Fruit fly (Drosophila melanogaster) whole organism, embryonic: ENCODE measurements around the gene arm.
A peak's percentile ranks its signal among the peaks of the same experiment; 100 is the strongest.

Source experiments
- ATbp ChIP-seq: fragments of 200-800 bp; sonication (Bioruptor generic); optimal IDR thresholded peaks from 2 replicates; lab custom pipeline; 2017; ENCODE audit warnings: missing biosample characterization, mild to moderate bottlenecking, missing genetic modification characterization, missing genetic modification reagents
- Aef1 ChIP-seq: fragments of 200-800 bp; sonication (Bioruptor generic); IDR thresholded peaks from 3 replicates; pipeline ENCODE4 v1.3.6; 2022; ENCODE audit warnings: missing biosample characterization, missing genetic modification characterization
- Atf3 ChIP-seq: fragments of 200-800 bp; sonication (Bioruptor generic); optimal IDR thresholded peaks from 3 replicates; lab custom pipeline; 2016; ENCODE audit warnings: missing biosample characterization, missing genetic modification characterization
- B-H2 ChIP-seq: fragments of 200-800 bp; sonication (Bioruptor generic); optimal IDR thresholded peaks from 2 replicates; lab custom pipeline; 2018; ENCODE audit warnings: missing biosample characterization, mild to moderate bottlenecking, missing genetic modification characterization
- CG10321 ChIP-seq: fragments of 200-800 bp; sonication (Bioruptor generic); IDR thresholded peaks from 2 replicates; pipeline ENCODE4 v1.3.6; 2022; ENCODE audit warnings: missing biosample characterization, missing genetic modification characterization
- CG11695 ChIP-seq: fragments of 200-800 bp; sonication (Bioruptor generic); IDR thresholded peaks from 3 replicates; pipeline ENCODE4 v1.3.6; 2022; ENCODE audit warnings: missing biosample characterization, missing genetic modification characterization
- CG11723 ChIP-seq: fragments of 200-800 bp; sonication (Bioruptor generic); optimal IDR thresholded peaks from 2 replicates; lab custom pipeline; 2017; ENCODE audit warnings: missing biosample characterization, mild to moderate bottlenecking, missing genetic modification characterization
- CG12236 ChIP-seq: fragments of 200-800 bp; sonication (Bioruptor generic); optimal IDR thresholded peaks from 2 replicates; lab custom pipeline; 2016; ENCODE audit warnings: missing biosample characterization, missing genetic modification characterization
- CG13123 ChIP-seq: fragments of 200-800 bp; sonication (Bioruptor generic); optimal IDR thresholded peaks from 2 replicates; lab custom pipeline; 2016; ENCODE audit warnings: missing biosample characterization, missing genetic modification characterization
- CG15601 ChIP-seq: fragments of 200-800 bp; sonication (Bioruptor generic); optimal IDR thresholded peaks from 3 replicates; lab custom pipeline; 2019; ENCODE audit warnings: missing biosample characterization, mild to moderate bottlenecking, missing genetic modification characterization, moderate library complexity
- CG1602 ChIP-seq: fragments of 200-800 bp; sonication (Bioruptor generic); optimal IDR thresholded peaks from 3 replicates; lab custom pipeline; 2016; ENCODE audit warnings: missing biosample characterization, missing genetic modification characterization
- CG1647 ChIP-seq: fragments of 200-800 bp; sonication (Bioruptor generic); optimal IDR thresholded peaks from 3 replicates; lab custom pipeline; 2016; ENCODE audit warnings: missing biosample characterization, missing genetic modification characterization
- CG16863 ChIP-seq: fragments of 200-800 bp; sonication (Bioruptor generic); optimal IDR thresholded peaks from 3 replicates; lab custom pipeline; 2016; ENCODE audit warnings: missing biosample characterization, missing genetic modification characterization
- CG1832 ChIP-seq: fragments of 200-800 bp; sonication (Bioruptor generic); optimal IDR thresholded peaks from 2 replicates; lab custom pipeline; 2017; ENCODE audit warnings: missing biosample characterization, mild to moderate bottlenecking, missing genetic modification characterization, inconsistent platforms
- CG18599 ChIP-seq: fragments of 200-800 bp; sonication (Bioruptor generic); optimal IDR thresholded peaks from 3 replicates; lab custom pipeline; 2017; ENCODE audit warnings: missing biosample characterization, missing genetic modification characterization, mild to moderate bottlenecking, moderate library complexity, missing genetic modification reagents
- CG2712 ChIP-seq: fragments of 200-800 bp; optimal IDR thresholded peaks from 3 replicates; lab custom pipeline; 2019; ENCODE audit warnings: missing biosample characterization, mild to moderate bottlenecking, missing genetic modification characterization, moderate library complexity
- CG30403 ChIP-seq: fragments of 200-800 bp; sonication (Bioruptor generic); optimal IDR thresholded peaks from 3 replicates; lab custom pipeline; 2016; ENCODE audit warnings: missing biosample characterization, missing genetic modification characterization
- CG31388 ChIP-seq: fragments of 200-800 bp; sonication (Bioruptor generic); optimal IDR thresholded peaks from 2 replicates; lab custom pipeline; 2016; ENCODE audit warnings: missing biosample characterization, missing genetic modification characterization
- CG3281 ChIP-seq: fragments of 200-800 bp; sonication (Bioruptor generic); optimal IDR thresholded peaks from 3 replicates; lab custom pipeline; 2017; ENCODE audit warnings: missing biosample characterization, mild to moderate bottlenecking, missing genetic modification characterization
- CG4820 ChIP-seq: fragments of 200-800 bp; sonication (Bioruptor generic); optimal IDR thresholded peaks from 3 replicates; lab custom pipeline; 2016; ENCODE audit warnings: missing biosample characterization, missing genetic modification characterization
- CG4854 ChIP-seq: fragments of 200-800 bp; sonication (Bioruptor generic); optimal IDR thresholded peaks from 2 replicates; lab custom pipeline; 2016; ENCODE audit warnings: missing biosample characterization, missing genetic modification characterization, inconsistent platforms
- CG6791 ChIP-seq: fragments of 200-800 bp; sonication (Bioruptor generic); IDR thresholded peaks from 3 replicates; pipeline ENCODE4 v1.3.6; 2022; ENCODE audit warnings: missing biosample characterization, missing genetic modification characterization; ENCODE audit not compliant: partially characterized antibody
- CG7963 ChIP-seq: fragments of 200-800 bp; sonication (Bioruptor generic); IDR thresholded peaks from 3 replicates; pipeline ENCODE4 v1.3.6; 2022; ENCODE audit warnings: missing biosample characterization, missing genetic modification characterization; ENCODE audit not compliant: partially characterized antibody
- CG7987 ChIP-seq: fragments of 200-800 bp; sonication (Bioruptor generic); optimal IDR thresholded peaks from 2 replicates; lab custom pipeline; 2018; ENCODE audit warnings: missing biosample characterization, mild to moderate bottlenecking, missing genetic modification characterization, moderate library complexity
- CG8765 ChIP-seq: fragments of 200-800 bp; sonication (Bioruptor generic); IDR thresholded peaks from 2 replicates; pipeline ENCODE4 v1.3.6; 2022; ENCODE audit warnings: missing biosample characterization, missing genetic modification characterization
- CG9437 ChIP-seq: fragments of 200-800 bp; sonication (Bioruptor generic); optimal IDR thresholded peaks from 2 replicates; lab custom pipeline; 2018; ENCODE audit warnings: missing biosample characterization, mild to moderate bottlenecking, missing genetic modification characterization
- Drgx ChIP-seq: fragments of 200-800 bp; sonication (Bioruptor generic); IDR thresholded peaks from 2 replicates; pipeline ENCODE4 v1.3.6; 2022; ENCODE audit warnings: missing biosample characterization, missing genetic modification characterization
- Elba2 ChIP-seq: fragments of 200-800 bp; sonication (Bioruptor generic); optimal IDR thresholded peaks from 3 replicates; lab custom pipeline; 2016; ENCODE audit warnings: missing biosample characterization, missing genetic modification characterization
- Gsc ChIP-seq: fragments of 200-800 bp; sonication (Bioruptor generic); IDR thresholded peaks from 2 replicates; pipeline ENCODE4 v1.3.6; 2022; ENCODE audit warnings: missing biosample characterization, missing genetic modification characterization
- HHEX ChIP-seq: fragments of 200-800 bp; sonication (Bioruptor generic); optimal IDR thresholded peaks from 3 replicates; lab custom pipeline; 2017; ENCODE audit warnings: missing biosample characterization, mild to moderate bottlenecking, missing genetic modification characterization, missing genetic modification reagents
- MESR4 ChIP-seq: fragments of 200-800 bp; sonication (Bioruptor generic); optimal IDR thresholded peaks from 2 replicates; lab custom pipeline; 2018; ENCODE audit warnings: missing biosample characterization, mild to moderate bottlenecking, missing genetic modification characterization, moderate library complexity
- MTF-1 ChIP-seq: fragments of 200-800 bp; sonication (Bioruptor generic); optimal IDR thresholded peaks from 2 replicates; lab custom pipeline; 2018; ENCODE audit warnings: missing biosample characterization, mild to moderate bottlenecking, missing genetic modification characterization, borderline replicate concordance
- NFAT ChIP-seq: fragments of 200-800 bp; sonication (Bioruptor generic); IDR thresholded peaks from 2 replicates; pipeline ENCODE4 v1.3.6; 2022; ENCODE audit warnings: missing biosample characterization, missing genetic modification characterization
- Six4 ChIP-seq: fragments of 200-800 bp; sonication (Bioruptor generic); optimal IDR thresholded peaks from 2 replicates; lab custom pipeline; 2016; ENCODE audit warnings: missing biosample characterization, missing genetic modification characterization
- Xbp1 ChIP-seq: fragments of 200-800 bp; sonication (Bioruptor generic); optimal IDR thresholded peaks from 3 replicates; lab custom pipeline; 2016; ENCODE audit warnings: missing biosample characterization, mild to moderate bottlenecking, missing genetic modification characterization
- ase ChIP-seq: fragments of 200-800 bp; sonication (Bioruptor generic); IDR thresholded peaks from 3 replicates; pipeline ENCODE4 v1.3.6; 2022; ENCODE audit warnings: missing biosample characterization, missing genetic modification characterization
- bbx ChIP-seq: fragments of 200-800 bp; sonication (Bioruptor generic); IDR thresholded peaks from 2 replicates; pipeline ENCODE4 v1.3.6; 2022; ENCODE audit warnings: missing biosample characterization, missing genetic modification characterization; ENCODE audit not compliant: partially characterized antibody
- ems ChIP-seq: fragments of 200-800 bp; sonication (Bioruptor generic); optimal IDR thresholded peaks from 3 replicates; lab custom pipeline; 2016; ENCODE audit warnings: missing biosample characterization, missing genetic modification characterization
- gcm ChIP-seq: fragments of 200-800 bp; sonication (Bioruptor generic); optimal IDR thresholded peaks from 2 replicates; lab custom pipeline; 2019; ENCODE audit warnings: missing biosample characterization, mild to moderate bottlenecking, missing genetic modification characterization, moderate library complexity
- gsb ChIP-seq: fragments of 200-800 bp; sonication (Bioruptor generic); IDR thresholded peaks from 2 replicates; pipeline ENCODE4 v1.3.6; 2022; ENCODE audit warnings: missing biosample characterization, missing genetic modification characterization
- lmd ChIP-seq: fragments of 200-800 bp; sonication (Bioruptor generic); IDR thresholded peaks from 2 replicates; pipeline ENCODE4 v1.3.6; 2022; ENCODE audit warnings: missing biosample characterization, missing genetic modification characterization
- mld ChIP-seq: fragments of 200-800 bp; sonication (Bioruptor generic); IDR thresholded peaks from 3 replicates; pipeline ENCODE4 v1.3.6; 2022; ENCODE audit warnings: missing biosample characterization, missing genetic modification characterization; ENCODE audit not compliant: partially characterized antibody
- nmo ChIP-seq: fragments of 200-800 bp; sonication (Bioruptor generic); optimal IDR thresholded peaks from 2 replicates; lab custom pipeline; 2018; ENCODE audit warnings: missing biosample characterization, mild to moderate bottlenecking, missing genetic modification characterization, moderate library complexity
- onecut ChIP-seq: fragments of 200-800 bp; sonication (Bioruptor generic); IDR thresholded peaks from 2 replicates; pipeline ENCODE4 v1.3.6; 2022; ENCODE audit warnings: missing biosample characterization, missing genetic modification characterization
- otp ChIP-seq: fragments of 200-800 bp; sonication (Bioruptor generic); IDR thresholded peaks from 3 replicates; pipeline ENCODE4, ENCODE4 v1.3.6; 2022; ENCODE audit warnings: missing biosample characterization, missing genetic modification characterization
- peb ChIP-seq: fragments of 200-800 bp; sonication (Bioruptor generic); IDR thresholded peaks from 2 replicates; pipeline ENCODE4 v1.3.6; 2022; ENCODE audit warnings: missing biosample characterization, missing genetic modification characterization
- sd ChIP-seq: fragments of 200-800 bp; sonication (Bioruptor generic); optimal IDR thresholded peaks from 3 replicates; lab custom pipeline; 2018; ENCODE audit warnings: missing biosample characterization, mild to moderate bottlenecking, missing genetic modification characterization, moderate library complexity
- seq ChIP-seq: fragments of 200-800 bp; sonication (Bioruptor generic); IDR thresholded peaks from 2 replicates; pipeline ENCODE4 v1.3.6; 2022; ENCODE audit warnings: missing biosample characterization, missing genetic modification characterization
- tin ChIP-seq: fragments of 200-800 bp; sonication (Bioruptor generic); optimal IDR thresholded peaks from 3 replicates; lab custom pipeline; 2016; ENCODE audit warnings: missing biosample characterization, missing genetic modification characterization
- toy ChIP-seq: fragments of 200-800 bp; sonication (Bioruptor generic); IDR thresholded peaks from 2 replicates; pipeline ENCODE4 v1.3.6; 2022; ENCODE audit warnings: missing biosample characterization, missing genetic modification characterization
- usp ChIP-seq: fragments of >200 bp; optimal IDR thresholded peaks from 2 replicates; lab custom pipeline; 2017; ENCODE audit warnings: missing biosample characterization, missing genetic modification characterization

arm gene

dm6 chrX:1948508-1949065 lies 48.1 kb upstream of the arm start (continued):
- TF ChIP-seq sd (tag; lab: Kevin White, UChicago) (no peak), toy (GFP tag; lab: Robert Waterston, UW) (peak; percentile 55; the same call in 1 of the 2 replicates), CG9437 (peak; percentile 32), CG18599 (GFP tag; lab: Kevin White, UChicago) (peak; percentile 87), CG4854 (GFP tag; lab: Kevin White, UChicago) (no peak), bbx (no peak), seq (GFP tag; lab: Robert Waterston, UW) (no peak), CG7963 (GFP tag; lab: Robert Waterston, UW) (no peak), CG16863 (GFP tag; lab: Kevin White, UChicago) (peak; percentile 3), CG6791 (GFP tag; lab: Robert Waterston, UW) (no peak), CG31388 (GFP tag; lab: Kevin White, UChicago) (no peak), ATbp (GFP tag; lab: Kevin White, UChicago) (peak; percentile 31), Xbp1 (GFP tag; lab: Kevin White, UChicago) (peak; percentile 31), CG3281 (GFP tag; lab: Kevin White, UChicago) (peak; percentile 84), Drgx (peak; percentile 96), Aef1 (GFP tag; lab: Robert Waterston, UW) (peak; percentile 39; the same call in 2 of the 3 replicates), peb (GFP tag; lab: Robert Waterston, UW) (no peak), gcm (no peak), NFAT (peak; percentile 57; the same call in 1 of the 2 replicates), Six4 (no peak), CG15601 (tag; lab: Kevin White, UChicago) (no peak), CG1647 (GFP tag; lab: Kevin White, UChicago) (no peak), nmo (no peak), CG12236 (GFP tag; lab: Kevin White, UChicago) (no peak), gsb (GFP tag; lab: Robert Waterston, UW) (no peak), ase (GFP tag; lab: Robert Waterston, UW) (no peak), onecut (GFP tag; lab: Robert Waterston, UW) (no peak), ems (no peak), CG10321 (GFP tag; lab: Robert Waterston, UW) (no peak; the same call in 1 of the 2 replicates), HHEX (peak; percentile 49), Atf3 (GFP tag; lab: Kevin White, UChicago) (no peak), CG8765 (GFP tag; lab: Robert Waterston, UW) (peak; percentile 23; the same call in 1 of the 2 replicates), tin (GFP tag; lab: Kevin White, UChicago) (no peak), CG11723 (GFP tag; lab: Kevin White, UChicago) (no peak), CG1602 (GFP tag; lab: Kevin White, UChicago) (no peak), mld (GFP tag; lab: Robert Waterston, UW) (no peak), MESR4 (GFP tag; lab: Kevin White, UChicago) (no peak), Gsc (no peak), CG1832 (GFP tag; lab: Kevin White, UChicago) (peak; percentile 47), CG30403 (peak; percentile 60), CG2712 (peak; percentile 49), lmd (GFP tag; lab: Robert Waterston, UW) (peak; percentile 55; the same call in 1 of the 2 replicates), CG7987 (GFP tag; lab: Kevin White, UChicago) (no peak), Elba2 (GFP tag; lab: Kevin White, UChicago) (no peak), usp (no peak), CG4820 (no peak), MTF-1 (GFP tag; lab: Kevin White, UChicago) (no peak), otp (GFP tag; lab: Robert Waterston, UW) (no peak), CG13123 (no peak), B-H2 (GFP tag; lab: Kevin White, UChicago) (peak; percentile 18), CG11695 (GFP tag; lab: Robert Waterston, UW) (peak; percentile 44; the same call in 1 of the 3 replicates)
